Worm (Caenorhabditis elegans): ENCODE measurements around the gene fat-6.

The fat-6 gene

ce11 chrIV:11930572-11930971 is 15.1 kb upstream of the fat-6 start, which contains the start of gene nhx-9:
Gene nhx-9 (plus strand): TSS chrIV:11930872.
- TF ChIP-seq him-1 (tag; optimal IDR thresholded peaks at IDR 0.05): no peak
- TF ChIP-seq dao-5 (tag; optimal IDR thresholded peaks at IDR 0.05): no peak
- TF ChIP-seq W03F9.2 (tag; optimal IDR thresholded peaks at IDR 0.05): no peak

ce11 chrIV:11928388-11928787 is 12.9 kb upstream of the fat-6 start:
- no peak for TF ChIP-seq dao-5 (tag; optimal IDR thresholded peaks at IDR 0.05)
- TF ChIP-seq W03F9.2 (tag; optimal IDR thresholded peaks at IDR 0.05): no peak
- TF ChIP-seq him-1 (tag; optimal IDR thresholded peaks at IDR 0.05): no peak

ce11 chrIV:11925346-11926075 is 10.0 kb upstream of the fat-6 start, which contains the start of the genes srlf-33 and srlf-32:
Gene srlf-33 (minus strand): TSS chrIV:11925446.
Gene srlf-32 (plus strand): TSS chrIV:11926025.
- TF ChIP-seq him-1 (tag; optimal IDR thresholded peaks at IDR 0.05) (no peak), W03F9.2 (tag; optimal IDR thresholded peaks at IDR 0.05) (no peak), dao-5 (tag; optimal IDR thresholded peaks at IDR 0.05) (no peak)

- TF ChIP-seq dao-5 (tag; optimal IDR thresholded peaks at IDR 0.05) (no peak), W03F9.2 (tag; optimal IDR thresholded peaks at IDR 0.05) (no peak), him-1 (tag; optimal IDR thresholded peaks at IDR 0.05) (no peak)
These were observed 8.6 kb upstream of the fat-6 start for ce11 chrIV:11924092-11924491.

- TF ChIP-seq dao-5 (tag; optimal IDR thresholded peaks at IDR 0.05): no peak
- no peak for TF ChIP-seq W03F9.2 (tag; optimal IDR thresholded peaks at IDR 0.05)
- no peak for TF ChIP-seq him-1 (tag; optimal IDR thresholded peaks at IDR 0.05)
These were observed 7.6 kb upstream of the fat-6 start, which contains the start of gene srlf-31 for ce11 chrIV:11923074-11923473. Gene srlf-31 (minus strand): TSS chrIV:11923174.

- no peak for TF ChIP-seq him-1 (tag; optimal IDR thresholded peaks at IDR 0.05)
- no peak for TF ChIP-seq W03F9.2 (tag; optimal IDR thresholded peaks at IDR 0.05)
- TF ChIP-seq dao-5 (tag; optimal IDR thresholded peaks at IDR 0.05): no peak
These were observed 6.5 kb upstream of the fat-6 start, which contains the start of gene ZK822.1 for ce11 chrIV:11922011-11922410. Gene ZK822.1 (minus strand): TSS chrIV:11922131.

ce11 chrIV:11919067-11919466 is 3.6 kb upstream of the fat-6 start:
- no peak for TF ChIP-seq dao-5 (tag; optimal IDR thresholded peaks at IDR 0.05)
- TF ChIP-seq W03F9.2 (tag; optimal IDR thresholded peaks at IDR 0.05): no peak
- no peak for TF ChIP-seq him-1 (tag; optimal IDR thresholded peaks at IDR 0.05)

ce11 chrIV:11917886-11918285 is 2.4 kb upstream of the fat-6 start:
- TF ChIP-seq dao-5 (tag; optimal IDR thresholded peaks at IDR 0.05) (no peak), him-1 (tag; optimal IDR thresholded peaks at IDR 0.05) (no peak)

- no peak for TF ChIP-seq him-1 (tag; optimal IDR thresholded peaks at IDR 0.05)
- TF ChIP-seq W03F9.2 (tag; optimal IDR thresholded peaks at IDR 0.05): no peak
- no peak for TF ChIP-seq dao-5 (tag; optimal IDR thresholded peaks at IDR 0.05)
These were observed 1.4 kb upstream of the fat-6 start, which contains the start of gene ZK822.10 for ce11 chrIV:11916907-11917306. Gene ZK822.10 (plus strand): TSS chrIV:11917137.

ce11 chrIV:11915768-11916453 is 424 bp upstream of the fat-6 start, which contains the start of gene ZK822.9:
Gene ZK822.9 (plus strand): TSS chrIV:11915947.
- TF ChIP-seq W03F9.2 (tag; optimal IDR thresholded peaks at IDR 0.05) (no peak), dao-5 (tag; optimal IDR thresholded peaks at IDR 0.05) (no peak), him-1 (tag; optimal IDR thresholded peaks at IDR 0.05) (no peak)

DNA sequence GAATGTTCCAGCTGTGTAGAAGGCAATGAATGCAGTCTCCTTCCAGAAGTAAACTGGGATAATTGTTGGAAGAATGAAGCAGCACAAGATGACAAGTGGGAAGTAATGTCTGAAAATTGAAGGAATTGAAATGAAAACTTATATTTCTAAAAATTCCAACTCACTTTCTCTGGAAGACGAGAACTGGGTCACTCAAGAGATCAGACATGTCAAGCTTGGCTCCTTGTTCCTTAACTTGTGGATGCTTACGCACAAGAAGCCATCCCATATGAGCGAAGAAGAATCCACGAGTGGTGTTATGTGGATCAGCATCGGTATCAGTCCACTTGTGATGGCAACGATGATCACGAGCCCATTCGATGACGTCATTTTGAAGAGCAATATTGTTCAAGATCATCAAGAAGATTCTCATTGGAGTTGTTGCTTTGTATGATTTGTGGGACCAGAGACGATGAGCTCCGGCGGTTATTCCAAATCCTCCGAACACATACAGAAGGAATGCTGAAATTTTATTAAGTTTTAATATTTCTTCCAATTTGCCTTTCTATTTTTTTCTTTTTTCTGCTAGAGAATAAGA is 1.1 kb downstream of the fat-6 start:
- TF ChIP-seq dao-5 (tag; optimal IDR thresholded peaks at IDR 0.05): no peak
- TF ChIP-seq him-1 (tag; optimal IDR thresholded peaks at IDR 0.05): no peak
- TF ChIP-seq W03F9.2 (tag; optimal IDR thresholded peaks at IDR 0.05): no peak

ce11 chrIV:11913295-11913940 is 2.1 kb downstream of the fat-6 start:
- no peak for TF ChIP-seq him-1 (tag; optimal IDR thresholded peaks at IDR 0.05)
- no peak for TF ChIP-seq dao-5 (tag; optimal IDR thresholded peaks at IDR 0.05)
- TF ChIP-seq W03F9.2 (tag; optimal IDR thresholded peaks at IDR 0.05): no peak

DNA sequence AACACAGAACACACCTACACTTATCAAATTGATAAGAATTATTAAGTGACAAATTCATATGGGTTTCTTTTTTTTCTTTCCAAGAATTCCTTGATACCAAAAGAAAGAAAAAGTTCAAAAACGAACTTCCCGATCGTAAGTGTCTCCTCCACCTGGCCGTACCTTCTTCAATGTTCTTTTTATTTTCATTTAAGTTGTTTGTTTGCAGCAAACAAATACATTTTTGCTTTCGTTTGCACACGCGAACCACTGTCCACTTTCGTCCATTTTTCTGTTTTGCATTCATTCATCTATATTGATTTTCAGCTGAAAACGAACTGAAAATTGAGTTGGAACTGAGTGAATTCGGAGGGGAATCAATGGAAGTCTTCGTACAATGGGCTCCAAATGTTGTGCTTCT is 3.8 kb downstream of the fat-6 start, which contains the start of gene VZK822L.2:
TSS of gene VZK822L.2 (plus strand) at position 301 of the 400 bp plus-strand sequence.
- no peak for TF ChIP-seq dao-5 (tag; optimal IDR thresholded peaks at IDR 0.05)
- TF ChIP-seq W03F9.2 (tag; optimal IDR thresholded peaks at IDR 0.05): no peak
- TF ChIP-seq him-1 (tag; optimal IDR thresholded peaks at IDR 0.05): no peak
